Fruit fly (Drosophila melanogaster): ENCODE data around the gene Iml1.

- TF ChIP-seq dati (GFP tag; IDR thresholded peaks at IDR 0.05) (no peak), Mrtf (GFP tag; IDR thresholded peaks at IDR 0.05) (no peak), hb (GFP tag; IDR thresholded peaks at IDR 0.05; ENCODE audit: partially characterized antibody) (no peak), CG4820 (GFP tag; optimal IDR thresholded peaks at IDR 0.05) (no peak), CG10366 (GFP tag; IDR thresholded peaks at IDR 0.05) (no peak), yki (optimal IDR thresholded peaks at IDR 0.05) (no peak), Fer2 (tag; optimal IDR thresholded peaks at IDR 0.05) (no peak), Dp (GFP tag; optimal IDR thresholded peaks at IDR 0.05) (no peak), twi (tag; optimal IDR thresholded peaks at IDR 0.05) (no peak), Sin3A (optimal IDR thresholded peaks at IDR 0.05) (no peak), CG18599 (GFP tag; optimal IDR thresholded peaks at IDR 0.05) (no peak), Med (GFP tag) (no peak)
Observed at dm6 chr3L:1484747-1485146, 49.1 kb downstream of the Iml1 start.

All from whole organism, embryonic.